Fruit fly (Drosophila melanogaster): ENCODE measurements around the gene CG13362.

Gene CG13362

dm6 chrX:779344-779743 is 28.2 kb upstream of the CG13362 start (continued):
- TF ChIP-seq CG4854 (GFP tag; optimal IDR thresholded peaks at IDR 0.05) (no peak), CG13624 (GFP tag; optimal IDR thresholded peaks at IDR 0.05) (no peak), CG34422 (GFP tag; IDR thresholded peaks at IDR 0.05) (no peak), CG8478 (optimal IDR thresholded peaks at IDR 0.05) (no peak), chm (GFP tag; IDR thresholded peaks at IDR 0.05) (no peak), CG8359 (GFP tag; optimal IDR thresholded peaks at IDR 0.05; ENCODE audit: borderline replicate concordance) (no peak), CG10654 (GFP tag; optimal IDR thresholded peaks at IDR 0.05) (no peak), crol (GFP tag; IDR thresholded peaks at IDR 0.05) (peak; percentile 27; the same call in 1 of the 2 replicates), Ada2b (GFP tag; IDR thresholded peaks at IDR 0.05) (0 out of 2 replicates have a peak, but pooled peaks have one; percentile 18), cwo (GFP tag; optimal IDR thresholded peaks at IDR 0.05) (no peak), stwl (tag; optimal IDR thresholded peaks at IDR 0.05) (no peak), CG8924 (tag; optimal IDR thresholded peaks at IDR 0.05) (no peak), CG8290 (GFP tag; optimal IDR thresholded peaks at IDR 0.05) (no peak), CG8290 (tag; optimal IDR thresholded peaks at IDR 0.05) (no peak), CG7372 (GFP tag; IDR thresholded peaks at IDR 0.05) (no peak), sd (tag; optimal IDR thresholded peaks at IDR 0.05) (no peak), CG15269 (tag; optimal IDR thresholded peaks at IDR 0.05) (peak; percentile 28), en (GFP tag; optimal IDR thresholded peaks at IDR 0.05) (no peak), CG9609 (GFP tag; optimal IDR thresholded peaks at IDR 0.05) (no peak), CG1647 (GFP tag; optimal IDR thresholded peaks at IDR 0.05) (no peak), z (GFP tag; IDR thresholded peaks at IDR 0.05) (no peak), CG12299 (tag; optimal IDR thresholded peaks at IDR 0.05) (no peak), sob (GFP tag; IDR thresholded peaks at IDR 0.05) (no peak), CG11398 (GFP tag; optimal IDR thresholded peaks at IDR 0.05) (no peak), Dbx (GFP tag; IDR thresholded peaks at IDR 0.05) (no peak), CG10431 (GFP tag; optimal IDR thresholded peaks at IDR 0.05) (no peak), zen2 (GFP tag; IDR thresholded peaks at IDR 0.05; ENCODE audit: partially characterized antibody) (no peak), lab (GFP tag; optimal IDR thresholded peaks at IDR 0.05) (peak; percentile 27), CG31388 (GFP tag; optimal IDR thresholded peaks at IDR 0.05) (no peak), cg (GFP tag; optimal IDR thresholded peaks at IDR 0.05) (no peak), Dad (GFP tag; optimal IDR thresholded peaks at IDR 0.05) (no peak), YL-1 (GFP tag; optimal IDR thresholded peaks at IDR 0.05) (no peak), tio (GFP tag; optimal IDR thresholded peaks at IDR 0.05) (no peak), CG8765 (GFP tag; IDR thresholded peaks at IDR 0.05) (no peak), lola (GFP tag; optimal IDR thresholded peaks at IDR 0.05) (peak in 1 of 3 experiments; percentile 10), CkIIα-i1 (GFP tag; IDR thresholded peaks at IDR 0.05) (no peak), CG6654 (GFP tag; optimal IDR thresholded peaks at IDR 0.05) (no peak), schlank (tag; optimal IDR thresholded peaks at IDR 0.05) (no peak), Dek (tag; optimal IDR thresholded peaks at IDR 0.05) (no peak), otp (GFP tag; IDR thresholded peaks at IDR 0.05) (no peak; the same call in 2 of the 3 replicates), CG3847 (GFP tag; IDR thresholded peaks at IDR 0.05) (no peak), CG9817 (tag; optimal IDR thresholded peaks at IDR 0.05) (no peak), trh (GFP tag; optimal IDR thresholded peaks at IDR 0.05) (no peak), D19A (tag; optimal IDR thresholded peaks at IDR 0.05) (no peak), CG5245 (GFP tag; optimal IDR thresholded peaks at IDR 0.05) (no peak), usp (GFP tag; optimal IDR thresholded peaks at IDR 0.05) (no peak), sqz (GFP tag; optimal IDR thresholded peaks at IDR 0.05) (no peak), ATbp (GFP tag; optimal IDR thresholded peaks at IDR 0.05) (peak; percentile 45), HLH3B (GFP tag; IDR thresholded peaks at IDR 0.05) (no peak), da (GFP tag; optimal IDR thresholded peaks at IDR 0.05) (no peak), pb (GFP tag; optimal IDR thresholded peaks at IDR 0.05) (no peak), ara (GFP tag; IDR thresholded peaks at IDR 0.05) (peak; percentile 34; the same call in 1 of the 2 replicates), pfk (GFP tag; optimal IDR thresholded peaks at IDR 0.05) (no peak)
